Worm (Caenorhabditis elegans): Measurements from ENCODE around the gene rbm-34.
A peak's percentile ranks its signal among the peaks of the same experiment; 100 is the strongest.

Gene rbm-34

DNA sequence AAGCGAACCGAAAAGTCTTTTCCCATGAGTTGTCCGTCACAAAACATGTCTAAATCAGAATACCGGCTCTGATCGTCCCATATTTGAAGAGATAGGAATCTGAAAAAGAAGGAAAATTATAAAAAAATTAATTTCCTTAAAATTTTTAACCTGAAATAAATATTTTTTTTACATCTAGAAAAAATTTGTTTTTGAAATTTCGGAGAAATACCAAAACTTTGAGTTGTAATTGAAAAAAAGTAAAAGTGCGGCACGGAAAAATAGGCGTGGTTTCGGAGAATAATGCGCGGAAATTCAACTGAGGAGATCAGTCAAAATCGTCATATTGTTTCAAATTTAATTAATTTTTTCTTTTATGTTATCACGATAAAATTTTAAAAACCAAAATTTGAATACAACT lies 4.3 kb downstream of the rbm-34 start, which contains the start of gene F11A10.6:
Gene F11A10.6, minus strand, starts transcription at position 101 of the 400 bp plus-strand sequence.
- TF ChIP-seq unc-39 (tag; optimal IDR thresholded peaks at IDR 0.05) (no peak), sem-2 (GFP tag; optimal IDR thresholded peaks at IDR 0.05) (no peak), zip-8 (tag; optimal IDR thresholded peaks at IDR 0.05) (no peak), elt-1 (tag; optimal IDR thresholded peaks at IDR 0.05; ENCODE audit: borderline replicate concordance, insufficient read depth) (no peak)

DNA sequence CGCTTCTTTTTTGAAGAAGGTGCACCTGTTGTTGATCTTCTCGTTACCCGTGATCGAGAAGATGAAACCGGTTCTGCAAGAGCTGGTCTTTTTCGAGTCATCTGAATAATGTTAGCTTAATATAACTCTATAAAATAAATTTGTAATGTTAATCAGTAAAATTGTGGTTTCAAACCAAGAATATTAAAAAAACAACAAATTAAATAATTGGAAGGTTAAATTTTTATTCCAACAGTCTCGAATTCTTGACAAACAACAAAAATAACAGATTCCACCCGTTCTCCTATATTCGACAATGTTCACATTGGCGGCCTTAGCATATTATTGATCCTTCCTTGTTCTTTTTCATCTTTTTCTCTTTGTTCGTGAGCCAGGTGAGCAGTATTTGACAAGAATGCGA lies 6.9 kb downstream of the rbm-34 start, which contains the start of gene mig-32:
Gene mig-32, minus strand, starts transcription at position 101 of the 400 bp plus-strand sequence.
- TF ChIP-seq sptf-1 (tag; optimal IDR thresholded peaks at IDR 0.05) (no peak), flh-1 (GFP tag; optimal IDR thresholded peaks at IDR 0.05) (no peak), lin-32 (GFP tag; optimal IDR thresholded peaks at IDR 0.05) (no peak), elt-3 (tag; optimal IDR thresholded peaks at IDR 0.05) (no peak), ztf-11 (tag; optimal IDR thresholded peaks at IDR 0.05) (no peak), drap-1 (GFP tag; optimal IDR thresholded peaks at IDR 0.05) (no peak), lsy-2 (tag; optimal IDR thresholded peaks at IDR 0.05) (no peak), mls-2 (tag; optimal IDR thresholded peaks at IDR 0.05) (no peak), ceh-83 (GFP tag; optimal IDR thresholded peaks at IDR 0.05) (no peak), hlh-1 (tag; optimal IDR thresholded peaks at IDR 0.05) (no peak), unc-120 (tag; optimal IDR thresholded peaks at IDR 0.05; ENCODE audit: poor library complexity, severe bottlenecking) (no peak), nhr-12 (tag; optimal IDR thresholded peaks at IDR 0.05) (no peak)

DNA sequence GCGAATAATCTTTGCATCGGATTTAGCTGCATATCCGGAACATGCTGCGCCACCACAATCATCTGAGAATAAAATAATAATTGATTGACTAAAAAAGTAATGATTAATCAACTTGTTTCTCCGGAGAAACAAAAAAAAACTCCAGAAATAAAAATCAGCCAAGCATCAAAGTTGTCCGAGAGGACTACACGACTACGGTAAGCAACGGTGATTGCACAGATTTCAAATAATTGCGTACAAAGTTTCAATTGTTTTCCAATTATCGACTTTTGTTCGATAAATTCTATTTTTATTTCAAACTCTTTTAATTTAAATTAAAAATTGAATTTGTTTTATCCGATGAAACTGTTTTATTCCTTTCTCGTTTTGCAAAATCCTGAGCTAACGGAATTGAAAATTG lies 8.2 kb downstream of the rbm-34 start, which contains the start of gene cpsf-4:
Gene cpsf-4, minus strand, starts transcription at position 62 of the 400 bp plus-strand sequence.
- TF ChIP-seq M03D4.4 (tag; optimal IDR thresholded peaks at IDR 0.05) (no peak), lsy-2 (tag; optimal IDR thresholded peaks at IDR 0.05) (peak; percentile 41)

- TF ChIP-seq nhr-76 (tag; optimal IDR thresholded peaks at IDR 0.05) (no peak), M03D4.4 (tag; optimal IDR thresholded peaks at IDR 0.05) (no peak), sem-2 (GFP tag; optimal IDR thresholded peaks at IDR 0.05) (no peak), mep-1 (tag; optimal IDR thresholded peaks at IDR 0.05) (no peak), blmp-1 (tag; optimal IDR thresholded peaks at IDR 0.05) (no peak), zip-8 (tag; optimal IDR thresholded peaks at IDR 0.05) (no peak), mab-5 (tag; optimal IDR thresholded peaks at IDR 0.05) (no peak), ceh-83 (GFP tag; optimal IDR thresholded peaks at IDR 0.05) (no peak), ceh-43 (GFP tag; optimal IDR thresholded peaks at IDR 0.05) (no peak), nhr-28 (tag; optimal IDR thresholded peaks at IDR 0.05) (no peak), ceh-39 (tag; optimal IDR thresholded peaks at IDR 0.05) (no peak), hlh-1 (tag; optimal IDR thresholded peaks at IDR 0.05) (peak; percentile 14), ces-1 (GFP tag; optimal IDR thresholded peaks at IDR 0.05) (peak; percentile 8), ztf-11 (tag; optimal IDR thresholded peaks at IDR 0.05) (no peak)
Observed at ce11 chrIV:12093819-12094218, 8.6 kb downstream of the rbm-34 start, which contains the start of gene F11A10.5. Gene F11A10.5 (plus strand): TSS chrIV:12094119.

DNA sequence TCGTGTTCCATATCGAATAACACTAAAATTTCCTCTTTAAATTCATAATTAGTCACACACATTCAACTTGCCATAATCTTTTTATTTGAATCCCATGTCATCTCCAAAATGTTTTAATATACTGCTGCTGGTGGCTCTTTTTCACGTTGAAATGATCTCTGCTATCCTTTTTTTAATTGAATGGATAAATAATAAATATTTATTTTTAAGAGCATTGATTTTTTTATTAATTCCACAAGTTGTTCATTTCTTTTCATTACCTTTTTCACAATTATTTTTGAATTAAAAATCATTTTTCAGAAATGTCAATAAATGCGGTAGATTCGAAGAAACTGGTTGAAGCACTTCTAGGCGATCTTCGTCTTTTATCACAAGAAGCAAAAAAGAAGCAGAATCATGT lies 11.3 kb downstream of the rbm-34 start, which contains the start of gene mon-2:
Gene mon-2, plus strand, starts transcription at position 301 of the 400 bp plus-strand sequence.
- TF ChIP-seq unc-39 (tag; optimal IDR thresholded peaks at IDR 0.05) (no peak), mls-2 (tag; optimal IDR thresholded peaks at IDR 0.05) (no peak), blmp-1 (tag; optimal IDR thresholded peaks at IDR 0.05) (no peak), nhr-237 (tag; optimal IDR thresholded peaks at IDR 0.05) (no peak), tbx-8 (GFP tag; optimal IDR thresholded peaks at IDR 0.05) (no peak), ceh-83 (GFP tag; optimal IDR thresholded peaks at IDR 0.05) (no peak), lsy-2 (tag; optimal IDR thresholded peaks at IDR 0.05) (no peak), ceh-39 (tag; optimal IDR thresholded peaks at IDR 0.05) (no peak), elt-1 (tag; optimal IDR thresholded peaks at IDR 0.05; ENCODE audit: borderline replicate concordance, insufficient read depth) (no peak), cnd-1 (tag; optimal IDR thresholded peaks at IDR 0.05) (no peak)

- TF ChIP-seq lsy-2 (tag; optimal IDR thresholded peaks at IDR 0.05) (no peak), nhr-28 (tag; optimal IDR thresholded peaks at IDR 0.05) (no peak), nhr-12 (tag; optimal IDR thresholded peaks at IDR 0.05) (no peak), hlh-1 (tag; optimal IDR thresholded peaks at IDR 0.05) (no peak), bed-3 (GFP tag; optimal IDR thresholded peaks at IDR 0.05) (no peak), nhr-76 (tag; optimal IDR thresholded peaks at IDR 0.05) (no peak), mls-2 (tag; optimal IDR thresholded peaks at IDR 0.05) (no peak)
Observed at ce11 chrIV:12105558-12105957, 20.3 kb downstream of the rbm-34 start, which contains the start of gene M18.3. Gene M18.3 (plus strand): TSS chrIV:12105858.

Measured in whole organism, mixed stage, embryonic.